Worm (Caenorhabditis elegans) whole organism, late embryonic: ENCODE results near the gene mpz-4.

Experiments used
- F13H6.1 ChIP-seq: sonication (generic microtip); optimal IDR thresholded peaks from 2 replicates; lab custom pipeline; 2016; ENCODE audit warnings: missing genetic modification characterization, missing compliant biosample characterization
- nfya-1 ChIP-seq: sonication (generic microtip); optimal IDR thresholded peaks from 2 replicates; lab custom pipeline; 2017; ENCODE audit warnings: missing genetic modification characterization, mild to moderate bottlenecking, missing compliant biosample characterization, antibody characterized with exemption, moderate library complexity
- pha-4 ChIP-seq: fragments of 150-350 bp; optimal IDR thresholded peaks from 2 replicates; lab custom pipeline; 2018; ENCODE audit warnings: missing biosample characterization, missing genetic modification reagents, missing genetic modification characterization

ce11 chrIV:4867610-4868009 is 40.5 kb upstream of the mpz-4 start, which contains the start of gene str-172:
- no peak for TF ChIP-seq pha-4 (tag; lab: Kevin White, UChicago)
- TF ChIP-seq F13H6.1 (tag; lab: Kevin White, UChicago): no peak
- no peak for TF ChIP-seq nfya-1
